Fruit fly (Drosophila melanogaster) whole organism, prepupa: ENCODE measurements around the gene psh.

Source experiments
- CG4318 ChIP-seq: fragments of 200-800 bp; sonication (Bioruptor generic); optimal IDR thresholded peaks from 3 replicates; lab custom pipeline; 2017; ENCODE audit warnings: missing biosample characterization, mild to moderate bottlenecking, missing genetic modification characterization
- CG6276 ChIP-seq: fragments of 200-800 bp; sonication (Bioruptor generic); optimal IDR thresholded peaks from 2 replicates; lab custom pipeline; 2017; ENCODE audit warnings: missing biosample characterization, mild to moderate bottlenecking, missing genetic modification characterization
- CG9139 ChIP-seq: fragments of 200-800 bp; sonication (Bioruptor generic); optimal IDR thresholded peaks from 3 replicates; lab custom pipeline; 2017; ENCODE audit warnings: missing biosample characterization, mild to moderate bottlenecking, missing genetic modification characterization
- Gug ChIP-seq: fragments of 200-800 bp; sonication (Bioruptor generic); IDR thresholded peaks from 2 replicates; pipeline ENCODE4 v1.3.6; 2022; ENCODE audit warnings: missing biosample characterization, missing genetic modification characterization
- fkh ChIP-seq: fragments of 200-800 bp; sonication (Bioruptor generic); optimal IDR thresholded peaks from 3 replicates; lab custom pipeline; 2017; ENCODE audit warnings: missing biosample characterization, mild to moderate bottlenecking, missing genetic modification characterization, moderate library complexity
- lz ChIP-seq: fragments of 200-800 bp; sonication (Bioruptor generic); optimal IDR thresholded peaks from 3 replicates; lab custom pipeline; 2016; ENCODE audit warnings: missing biosample characterization, missing genetic modification characterization

- TF ChIP-seq lz (GFP tag; lab: Kevin White, UChicago) (no peak), fkh (GFP tag; lab: Kevin White, UChicago) (no peak), CG9139 (GFP tag; lab: Kevin White, UChicago) (no peak), CG6276 (GFP tag; lab: Kevin White, UChicago) (no peak), Gug (no peak), CG4318 (GFP tag; lab: Kevin White, UChicago) (no peak)
Observed at dm6 chrX:18523146-18523812, 36.6 kb upstream of the psh start.
